Worm (Caenorhabditis elegans): ENCODE measurements around the gene ZC373.3.

ZC373.3 gene

DNA sequence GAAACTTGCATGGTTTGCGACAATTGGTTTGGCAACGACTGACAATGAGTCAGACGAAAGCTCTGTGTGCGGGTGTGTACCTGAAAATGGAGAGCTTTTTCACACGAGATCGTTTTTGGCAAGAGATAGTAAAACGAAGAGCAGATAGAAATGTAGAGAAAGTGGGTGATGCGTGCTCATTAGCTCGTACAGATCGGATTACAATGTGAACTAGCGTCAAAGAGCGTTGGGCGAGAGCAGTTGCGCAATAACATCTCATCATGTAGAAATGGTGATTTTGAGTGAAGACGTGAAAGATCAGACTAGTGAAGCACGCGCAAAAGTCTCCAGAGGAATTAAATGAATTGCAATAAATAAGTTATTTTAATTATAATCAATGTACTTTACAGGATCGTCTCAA, 34.8 kb downstream of the ZC373.3 start, which contains the start of gene flp-2:
TSS of gene flp-2 (minus strand) at position 101 of the 400 bp plus-strand sequence.
- TF ChIP-seq bed-1 (GFP tag; IDR thresholded peaks at IDR 0.05) (no peak), lin-54 (GFP tag; optimal IDR thresholded peaks at IDR 0.05) (no peak), akir-1 (GFP tag; optimal IDR thresholded peaks at IDR 0.05) (no peak)
